Worm (Caenorhabditis elegans) whole organism, L3 larva: ENCODE data around the gene nspc-16.

ENCODE experiments used
- aly-2 ChIP-seq: fragments of 150-350 bp; optimal IDR thresholded peaks from 2 replicates; lab custom pipeline; 2014; ENCODE audit warnings: missing biosample characterization, missing genetic modification characterization
- ceh-28 ChIP-seq: fragments of 150-350 bp; optimal IDR thresholded peaks from 2 replicates; lab custom pipeline; 2014; ENCODE audit warnings: missing biosample characterization, missing genetic modification reagents, missing genetic modification characterization
- elt-2 ChIP-seq: sonication (generic microtip); optimal IDR thresholded peaks from 2 replicates; lab custom pipeline; 2016; ENCODE audit warnings: missing genetic modification reagents, mild to moderate bottlenecking, missing genetic modification characterization, missing compliant biosample characterization
- eor-1 ChIP-seq, 2 experiments: fragments of 150-350 bp; optimal IDR thresholded peaks; 2 replicates each; lab custom pipeline; 2014 to 2018; ENCODE audit warnings: missing biosample characterization in 2 of 2, missing genetic modification characterization in 2 of 2
- lin-39 ChIP-seq: fragments of 150-350 bp; optimal IDR thresholded peaks from 2 replicates; lab custom pipeline; 2018; ENCODE audit warnings: missing biosample characterization, missing genetic modification reagents, missing genetic modification characterization
- nhr-12 ChIP-seq: fragments of 150-350 bp; optimal IDR thresholded peaks from 2 replicates; lab custom pipeline; 2014; ENCODE audit warnings: missing biosample characterization, missing genetic modification characterization
- nhr-25 ChIP-seq: sonication (generic microtip); optimal IDR thresholded peaks from 2 replicates; lab custom pipeline; 2017; ENCODE audit warnings: missing biosample characterization, missing genetic modification characterization
- pqm-1 ChIP-seq: fragments of 150-350 bp; optimal IDR thresholded peaks from 2 replicates; lab custom pipeline; 2017; ENCODE audit warnings: missing biosample characterization, missing genetic modification characterization, inconsistent platforms
- skn-1 ChIP-seq: fragments of 150-350 bp; optimal IDR thresholded peaks from 2 replicates; lab custom pipeline; 2014; ENCODE audit warnings: missing biosample characterization, missing genetic modification characterization
- snpc-4 ChIP-seq: fragments of 150-350 bp; optimal IDR thresholded peaks from 2 replicates; lab custom pipeline; 2014; ENCODE audit warnings: missing biosample characterization, missing genetic modification characterization
- tbx-2 ChIP-seq: sonication (generic microtip); optimal IDR thresholded peaks from 2 replicates; lab custom pipeline; 2016; ENCODE audit warnings: mild to moderate bottlenecking, missing genetic modification characterization, missing compliant biosample characterization

DNA sequence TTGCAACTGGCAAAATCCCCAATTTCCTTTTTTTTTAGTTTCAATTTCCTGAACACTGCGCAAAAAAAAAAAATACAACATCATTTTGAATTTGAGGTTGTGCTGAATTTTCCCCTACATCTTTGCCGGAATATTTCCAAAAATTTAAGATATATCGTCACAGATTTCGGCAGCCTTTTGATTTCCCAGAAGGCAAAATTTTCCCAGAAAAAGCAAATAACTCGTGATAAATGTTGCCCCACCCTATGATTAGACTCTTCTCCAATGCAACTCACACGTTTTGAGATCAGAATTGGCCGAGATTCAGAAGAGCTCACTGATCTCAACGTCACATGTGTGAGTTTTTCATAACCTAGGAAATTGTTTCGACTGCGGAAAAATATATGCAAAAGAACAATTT is 30.9 kb upstream of the nspc-16 start:
- TF ChIP-seq nhr-12 (tag; lab: Kevin White, UChicago) (no peak), snpc-4 (tag; lab: Kevin White, UChicago) (no peak), nhr-25 (tag; lab: Kevin White, UChicago) (no peak), skn-1 (tag; lab: Kevin White, UChicago) (no peak), lin-39 (tag; lab: Kevin White, UChicago) (no peak), ceh-28 (tag; lab: Kevin White, UChicago) (no peak), elt-2 (tag; lab: Kevin White, UChicago) (no peak), aly-2 (tag; lab: Kevin White, UChicago) (no peak), pqm-1 (no peak), eor-1 (tag; optimal IDR thresholded peaks at IDR 0.05; lab: Kevin White, UChicago) (no peak), tbx-2 (tag; lab: Kevin White, UChicago) (no peak)
